Fruit fly (Drosophila melanogaster) whole organism, embryonic: ENCODE data around the gene Tao.
A peak's percentile ranks its signal among the peaks of the same experiment; 100 is the strongest.

ENCODE experiments used
- BEAF-32 ChIP-seq: fragments of 200-800 bp; sonication (Bioruptor generic); optimal IDR thresholded peaks from 3 replicates; lab custom pipeline; 2017; ENCODE audit warnings: missing biosample characterization, missing genetic modification characterization, mild to moderate bottlenecking, moderate library complexity, missing genetic modification reagents
- CG10654 ChIP-seq: fragments of 200-800 bp; sonication (Bioruptor generic); optimal IDR thresholded peaks from 2 replicates; lab custom pipeline; 2016; ENCODE audit warnings: missing biosample characterization, missing genetic modification characterization
- CG11456 ChIP-seq: fragments of 200-800 bp; sonication (Bioruptor generic); IDR thresholded peaks from 3 replicates; pipeline ENCODE4 v1.3.6; 2022; ENCODE audit warnings: missing biosample characterization, missing genetic modification characterization
- CG12236 ChIP-seq: fragments of 200-800 bp; sonication (Bioruptor generic); optimal IDR thresholded peaks from 2 replicates; lab custom pipeline; 2016; ENCODE audit warnings: missing biosample characterization, missing genetic modification characterization
- CG12391 ChIP-seq: fragments of 200-800 bp; sonication (Bioruptor generic); optimal IDR thresholded peaks from 3 replicates; lab custom pipeline; 2018; ENCODE audit warnings: missing biosample characterization, mild to moderate bottlenecking, missing genetic modification characterization, moderate library complexity
- CG13894 ChIP-seq: fragments of 200-800 bp; sonication (Bioruptor generic); optimal IDR thresholded peaks from 3 replicates; lab custom pipeline; 2018; ENCODE audit warnings: missing biosample characterization, mild to moderate bottlenecking, missing genetic modification characterization, moderate library complexity
- CG14014 ChIP-seq: fragments of 200-800 bp; sonication (Bioruptor generic); IDR thresholded peaks from 2 replicates; pipeline ENCODE4 v1.3.6; 2022; ENCODE audit warnings: missing biosample characterization, missing genetic modification characterization
- CG15073 ChIP-seq: fragments of 200-800 bp; sonication (Bioruptor generic); optimal IDR thresholded peaks from 2 replicates; lab custom pipeline; 2016; ENCODE audit warnings: missing biosample characterization, missing genetic modification characterization
- CG15514 ChIP-seq: fragments of 200-800 bp; sonication (Bioruptor generic); optimal IDR thresholded peaks from 3 replicates; lab custom pipeline; 2017; ENCODE audit warnings: missing biosample characterization, missing genetic modification characterization, mild to moderate bottlenecking, moderate library complexity, missing genetic modification reagents
- CG15601 ChIP-seq: fragments of 200-800 bp; sonication (Bioruptor generic); optimal IDR thresholded peaks from 3 replicates; lab custom pipeline; 2019; ENCODE audit warnings: missing biosample characterization, mild to moderate bottlenecking, missing genetic modification characterization, moderate library complexity
- CG17328 ChIP-seq: fragments of 200-800 bp; sonication (Bioruptor generic); IDR thresholded peaks from 2 replicates; pipeline ENCODE4 v1.3.6; 2022; ENCODE audit warnings: missing biosample characterization, missing genetic modification characterization
- CG2129 ChIP-seq: fragments of 200-800 bp; sonication (Bioruptor generic); IDR thresholded peaks from 2 replicates; pipeline ENCODE4 v1.3.6; 2022; ENCODE audit warnings: missing biosample characterization, missing genetic modification characterization; ENCODE audit not compliant: partially characterized antibody
- CG2202 ChIP-seq: fragments of 200-800 bp; sonication (Bioruptor generic); optimal IDR thresholded peaks from 2 replicates; lab custom pipeline; 2018; ENCODE audit warnings: missing biosample characterization, mild to moderate bottlenecking, missing genetic modification characterization
- CG2678 ChIP-seq: fragments of 200-800 bp; sonication (Bioruptor generic); optimal IDR thresholded peaks from 3 replicates; lab custom pipeline; 2019; ENCODE audit warnings: missing biosample characterization, mild to moderate bottlenecking, missing genetic modification characterization, moderate library complexity
- CG30403 ChIP-seq: fragments of 200-800 bp; sonication (Bioruptor generic); optimal IDR thresholded peaks from 3 replicates; lab custom pipeline; 2016; ENCODE audit warnings: missing biosample characterization, missing genetic modification characterization
- CG31388 ChIP-seq: fragments of 200-800 bp; sonication (Bioruptor generic); optimal IDR thresholded peaks from 2 replicates; lab custom pipeline; 2016; ENCODE audit warnings: missing biosample characterization, missing genetic modification characterization
- CG3995 ChIP-seq: fragments of 200-800 bp; sonication (Bioruptor generic); optimal IDR thresholded peaks from 3 replicates; lab custom pipeline; 2016; ENCODE audit warnings: missing biosample characterization, missing genetic modification characterization
- CG6654 ChIP-seq: fragments of 200-800 bp; sonication (Bioruptor generic); optimal IDR thresholded peaks from 2 replicates; lab custom pipeline; 2017; ENCODE audit warnings: missing biosample characterization, mild to moderate bottlenecking, missing genetic modification characterization
- CG8478 ChIP-seq: fragments of >200 bp; optimal IDR thresholded peaks from 2 replicates; lab custom pipeline; 2018
- CG9437 ChIP-seq: fragments of 200-800 bp; sonication (Bioruptor generic); optimal IDR thresholded peaks from 2 replicates; lab custom pipeline; 2018; ENCODE audit warnings: missing biosample characterization, mild to moderate bottlenecking, missing genetic modification characterization
- CG9797 ChIP-seq: fragments of 200-800 bp; sonication (Bioruptor generic); optimal IDR thresholded peaks from 3 replicates; lab custom pipeline; 2018; ENCODE audit warnings: missing biosample characterization, mild to moderate bottlenecking, missing genetic modification characterization
- CoRest ChIP-seq: fragments of 200-800 bp; sonication (Bioruptor generic); optimal IDR thresholded peaks from 3 replicates; lab custom pipeline; 2018; ENCODE audit warnings: missing biosample characterization, mild to moderate bottlenecking, missing genetic modification characterization, moderate library complexity
- Dip3 ChIP-seq: fragments of 200-800 bp; sonication (Bioruptor generic); optimal IDR thresholded peaks from 3 replicates; lab custom pipeline; 2016; ENCODE audit warnings: missing biosample characterization, missing genetic modification characterization
- Doc3 ChIP-seq: fragments of 200-800 bp; sonication (Bioruptor generic); IDR thresholded peaks from 3 replicates; pipeline ENCODE4 v1.3.6; 2022; ENCODE audit warnings: missing biosample characterization, missing genetic modification characterization; ENCODE audit not compliant: partially characterized antibody
- Fer3 ChIP-seq: fragments of 200-800 bp; sonication (Bioruptor generic); optimal IDR thresholded peaks from 2 replicates; lab custom pipeline; 2018; ENCODE audit warnings: missing biosample characterization, mild to moderate bottlenecking, missing genetic modification characterization, moderate library complexity
- HLH3B ChIP-seq: fragments of 200-800 bp; sonication (Bioruptor generic); IDR thresholded peaks from 2 replicates; pipeline ENCODE4 v1.3.6; 2022; ENCODE audit warnings: missing biosample characterization, missing genetic modification characterization
- HLH4C ChIP-seq: fragments of 200-800 bp; sonication (Bioruptor generic); IDR thresholded peaks from 3 replicates; pipeline ENCODE4 v1.3.6; 2022; ENCODE audit warnings: missing biosample characterization, missing genetic modification characterization; ENCODE audit not compliant: partially characterized antibody
- Oaz ChIP-seq: fragments of 200-800 bp; sonication (Bioruptor generic); IDR thresholded peaks from 2 replicates; pipeline ENCODE4 v1.3.6; 2022; ENCODE audit warnings: missing biosample characterization, missing genetic modification characterization
- Opbp ChIP-seq: fragments of 200-800 bp; sonication (Bioruptor generic); IDR thresholded peaks from 3 replicates; pipeline ENCODE4 v1.3.6; 2022; ENCODE audit warnings: missing biosample characterization, missing genetic modification characterization; ENCODE audit not compliant: partially characterized antibody
- Rx ChIP-seq: fragments of 200-800 bp; sonication (Bioruptor generic); IDR thresholded peaks from 2 replicates; pipeline ENCODE4 v1.3.6; 2022; ENCODE audit warnings: missing biosample characterization, missing genetic modification characterization
- Scr ChIP-seq: fragments of 200-800 bp; sonication (Bioruptor generic); IDR thresholded peaks from 2 replicates; pipeline ENCODE4 v1.3.6; 2022; ENCODE audit warnings: missing biosample characterization, missing genetic modification characterization; ENCODE audit not compliant: partially characterized antibody
- Spps ChIP-seq: fragments of 200-800 bp; sonication (Bioruptor generic); optimal IDR thresholded peaks from 2 replicates; lab custom pipeline; 2018; ENCODE audit warnings: missing biosample characterization, mild to moderate bottlenecking, missing genetic modification characterization
- bcd ChIP-seq: fragments of 200-800 bp; sonication (Bioruptor generic); optimal IDR thresholded peaks from 2 replicates; lab custom pipeline; 2017; ENCODE audit warnings: missing biosample characterization, mild to moderate bottlenecking, missing genetic modification characterization
- chinmo ChIP-seq: fragments of 200-800 bp; sonication (Bioruptor generic); IDR thresholded peaks from 4 replicates; pipeline ENCODE4 v1.3.6; 2022; ENCODE audit warnings: missing biosample characterization, missing genetic modification characterization; ENCODE audit not compliant: partially characterized antibody
- dysf ChIP-seq: fragments of 200-800 bp; sonication (Bioruptor generic); IDR thresholded peaks from 3 replicates; pipeline ENCODE4 v1.3.6; 2022; ENCODE audit warnings: missing biosample characterization, missing genetic modification characterization
- eyg ChIP-seq: fragments of 200-800 bp; sonication (Bioruptor generic); optimal IDR thresholded peaks from 3 replicates; lab custom pipeline; 2016; ENCODE audit warnings: missing biosample characterization, missing genetic modification characterization
- fd102C ChIP-seq: fragments of 200-800 bp; sonication (Bioruptor generic); optimal IDR thresholded peaks from 2 replicates; lab custom pipeline; 2018; ENCODE audit warnings: missing biosample characterization, mild to moderate bottlenecking, missing genetic modification characterization, moderate library complexity
- fd3F ChIP-seq: fragments of 200-800 bp; sonication (Bioruptor generic); optimal IDR thresholded peaks from 2 replicates; lab custom pipeline; 2018; ENCODE audit warnings: missing biosample characterization, mild to moderate bottlenecking, missing genetic modification characterization, moderate library complexity
- knrl ChIP-seq: fragments of 200-800 bp; sonication (Bioruptor generic); IDR thresholded peaks from 3 replicates; pipeline ENCODE4 v1.3.6; 2022; ENCODE audit warnings: missing biosample characterization, missing genetic modification characterization; ENCODE audit not compliant: partially characterized antibody
- onecut ChIP-seq: fragments of 200-800 bp; sonication (Bioruptor generic); IDR thresholded peaks from 2 replicates; pipeline ENCODE4 v1.3.6; 2022; ENCODE audit warnings: missing biosample characterization, missing genetic modification characterization
- p53 ChIP-seq: fragments of 200-800 bp; sonication (Bioruptor generic); optimal IDR thresholded peaks from 2 replicates; lab custom pipeline; 2016; ENCODE audit warnings: missing biosample characterization, missing genetic modification characterization
- phol ChIP-seq: fragments of 200-800 bp; sonication (Bioruptor generic); optimal IDR thresholded peaks from 3 replicates; lab custom pipeline; 2018; ENCODE audit warnings: missing biosample characterization, mild to moderate bottlenecking, missing genetic modification characterization, moderate library complexity
- pnt ChIP-seq: fragments of 200-800 bp; sonication (Bioruptor generic); optimal IDR thresholded peaks from 3 replicates; lab custom pipeline; 2016; ENCODE audit warnings: missing biosample characterization, missing genetic modification characterization
- salm ChIP-seq: fragments of 200-800 bp; sonication (Bioruptor generic); optimal IDR thresholded peaks from 2 replicates; lab custom pipeline; 2018; ENCODE audit warnings: missing biosample characterization, mild to moderate bottlenecking, missing genetic modification characterization
- slou ChIP-seq: fragments of 200-800 bp; sonication (Bioruptor generic); optimal IDR thresholded peaks from 3 replicates; lab custom pipeline; 2016; ENCODE audit warnings: missing biosample characterization, missing genetic modification characterization
- tna ChIP-seq: fragments of 200-800 bp; sonication (Bioruptor generic); IDR thresholded peaks from 2 replicates; pipeline ENCODE4 v1.3.6; 2022; ENCODE audit warnings: missing biosample characterization, missing genetic modification characterization; ENCODE audit not compliant: partially characterized antibody
- trh ChIP-seq: fragments of 200-800 bp; sonication (Bioruptor generic); optimal IDR thresholded peaks from 2 replicates; lab custom pipeline; 2016; ENCODE audit warnings: missing biosample characterization, missing genetic modification characterization
- wdn ChIP-seq: fragments of 200-800 bp; sonication (Bioruptor generic); IDR thresholded peaks from 2 replicates; pipeline ENCODE4 v1.3.6; 2022; ENCODE audit warnings: missing biosample characterization, missing genetic modification characterization

The Tao gene

DNA sequence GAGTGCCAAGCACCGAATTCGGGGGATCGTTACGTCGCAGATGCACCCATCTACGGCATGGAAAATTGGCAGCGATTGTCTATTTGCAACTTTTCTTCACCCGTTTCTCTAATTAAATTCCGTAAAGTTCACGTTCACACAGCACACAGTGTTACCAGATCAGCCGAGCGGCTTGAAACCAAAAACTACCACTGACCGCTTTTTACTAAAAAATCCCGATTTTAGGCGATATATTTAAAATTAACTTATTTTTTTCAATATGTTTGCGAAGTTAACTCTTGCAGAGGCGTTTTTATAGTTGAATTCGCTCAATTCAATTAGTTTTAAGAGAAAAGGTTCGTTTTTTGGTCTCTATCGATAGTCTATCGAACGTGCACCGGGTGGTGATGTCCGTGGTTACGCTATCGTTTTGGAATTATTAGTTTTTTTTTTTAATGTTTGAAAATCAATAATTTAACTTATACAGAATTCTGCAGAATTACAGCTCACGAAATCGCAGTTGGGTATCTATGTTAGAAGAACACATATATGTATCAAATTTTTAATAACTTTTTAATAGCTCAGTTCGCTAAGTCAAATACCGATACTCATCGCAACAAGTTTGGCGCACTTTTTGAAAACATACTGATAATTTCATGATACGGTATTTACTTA is at the start of gene Tao (continued):
- TF ChIP-seq Oaz (GFP tag; lab: Robert Waterston, UW) (no peak), HLH4C (GFP tag; lab: Robert Waterston, UW) (peak; percentile 83), Doc3 (GFP tag; lab: Robert Waterston, UW) (peak; percentile 76), CoRest (tag; lab: Kevin White, UChicago) (peak; percentile 15), tna (GFP tag; lab: Robert Waterston, UW) (peak; percentile 52; the same call in 1 of the 2 replicates), CG13894 (no peak), CG15073 (GFP tag; lab: Kevin White, UChicago) (no peak), CG15514 (GFP tag; lab: Kevin White, UChicago) (peak; percentile 37), BEAF-32 (GFP tag; lab: Kevin White, UChicago) (peak; percentile 90), CG12236 (GFP tag; lab: Kevin White, UChicago) (no peak), dysf (GFP tag; lab: Robert Waterston, UW) (no peak), eyg (GFP tag; lab: Kevin White, UChicago) (no peak), CG17328 (GFP tag; lab: Robert Waterston, UW) (no peak), Dip3 (GFP tag; lab: Kevin White, UChicago) (no peak), phol (tag; lab: Kevin White, UChicago) (peak; percentile 44), CG2129 (GFP tag; lab: Robert Waterston, UW) (peak; percentile 68), onecut (GFP tag; lab: Robert Waterston, UW) (no peak), CG2202 (no peak), knrl (GFP tag; lab: Robert Waterston, UW) (peak; percentile 90), fd3F (GFP tag; lab: Kevin White, UChicago) (no peak), CG9437 (peak; percentile 21), bcd (GFP tag; lab: Kevin White, UChicago) (no peak), pnt (GFP tag; lab: Kevin White, UChicago) (no peak), salm (no peak), chinmo (GFP tag; lab: Robert Waterston, UW) (0 out of 4 replicates have a peak, but pooled peaks have one; percentile 24), CG2678 (tag; lab: Kevin White, UChicago) (no peak), p53 (no peak), CG3995 (GFP tag; lab: Kevin White, UChicago) (peak; percentile 78), CG6654 (GFP tag; lab: Kevin White, UChicago) (no peak), Scr (GFP tag; lab: Robert Waterston, UW) (peak; percentile 91), CG14014 (GFP tag; lab: Robert Waterston, UW) (no peak), Opbp (GFP tag; lab: Robert Waterston, UW) (peak; percentile 53; the same call in 1 of the 3 replicates), CG15601 (tag; lab: Kevin White, UChicago) (peak; percentile 3), CG12391 (tag; lab: Kevin White, UChicago) (peak; percentile 41)

DNA sequence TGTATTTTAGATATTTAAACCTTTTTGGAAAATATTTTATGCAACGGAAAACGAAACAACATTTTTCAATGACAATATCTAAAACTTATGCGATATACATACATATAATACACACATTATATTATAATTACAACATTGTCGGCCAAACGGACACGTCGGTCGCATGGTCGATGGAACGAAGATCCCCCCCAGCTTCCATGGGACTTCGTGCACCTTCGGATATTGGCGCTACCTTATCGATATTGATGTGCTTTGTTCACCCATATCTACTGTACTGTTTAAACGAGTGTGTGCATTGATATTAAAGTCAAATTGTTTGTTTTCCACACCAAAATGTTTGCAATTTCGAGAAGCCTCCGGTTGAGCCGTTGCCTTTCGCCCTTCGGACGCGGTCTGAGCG is 45.8 kb upstream of the Tao start, which contains the start of gene CG14212:
Gene CG14212 (plus strand): TSS at position 301 of the 400 bp plus-strand sequence.
- no peak for TF ChIP-seq wdn (GFP tag; lab: Robert Waterston, UW)

DNA sequence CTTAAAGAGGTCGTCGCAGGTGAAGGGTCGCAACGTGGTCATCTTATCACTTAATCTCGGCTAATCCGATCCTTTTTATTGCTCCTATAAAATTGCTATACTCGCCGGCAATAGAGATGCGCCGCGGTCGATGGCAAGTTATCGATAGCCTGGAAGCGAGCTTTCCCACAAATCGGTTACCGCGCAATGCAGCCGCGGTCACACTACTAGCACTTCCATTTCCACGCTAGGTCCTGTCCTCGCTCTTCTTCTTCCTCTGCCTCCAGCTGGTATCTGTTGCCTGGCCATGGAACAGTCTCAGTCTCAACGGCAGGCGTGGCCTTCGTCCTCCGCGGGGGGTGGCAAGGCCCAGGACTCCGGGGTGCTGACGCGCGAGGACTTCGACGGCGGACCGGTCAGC is 43.3 kb upstream of the Tao start, which contains the start of the genes Naa20A and MKP-4:
Gene Naa20A (minus strand): TSS at position 151 of the 400 bp plus-strand sequence.
Gene MKP-4 (plus strand): TSS at position 191 of the 400 bp plus-strand sequence.
- TF ChIP-seq HLH3B (GFP tag; lab: Robert Waterston, UW) (no peak), CG31388 (GFP tag; lab: Kevin White, UChicago) (no peak), Fer3 (no peak), Spps (no peak), dysf (GFP tag; lab: Robert Waterston, UW) (no peak), slou (no peak), fd102C (GFP tag; lab: Kevin White, UChicago) (no peak), CG10654 (GFP tag; lab: Kevin White, UChicago) (no peak), CG9797 (peak; percentile 83), trh (GFP tag; lab: Kevin White, UChicago) (no peak), CG8478 (no peak), CG11456 (no peak), Rx (GFP tag; lab: Robert Waterston, UW) (no peak), CG30403 (GFP tag; lab: Kevin White, UChicago) (no peak)
